Worm (Caenorhabditis elegans) whole organism, L1 larva: ENCODE data around the gene ncx-2.

ENCODE experiments used
- blmp-1 ChIP-seq: fragments of 150-350 bp; optimal IDR thresholded peaks from 2 replicates; lab custom pipeline; 2014; ENCODE audit warnings: missing biosample characterization, missing genetic modification characterization
- elt-3 ChIP-seq, 6 experiments: fragments of 150-350 bp in 1 of 6; sonication (generic microtip); optimal IDR thresholded peaks; 2 replicates each; lab custom pipeline; 2017 to 2018; ENCODE audit warnings: missing biosample characterization in 6 of 6, missing genetic modification characterization in 6 of 6, inconsistent platforms in 1 of 6
- lin-15B ChIP-seq: fragments of 150-350 bp; sonication (generic microtip); optimal IDR thresholded peaks from 3 replicates; lab custom pipeline; 2014; ENCODE audit warnings: missing biosample characterization, missing genetic modification characterization
- lin-39 ChIP-seq: fragments of 150-350 bp; optimal IDR thresholded peaks from 2 replicates; lab custom pipeline; 2014; ENCODE audit warnings: missing biosample characterization, missing genetic modification reagents, missing genetic modification characterization
- nhr-237 ChIP-seq: fragments of 150-350 bp; optimal IDR thresholded peaks from 2 replicates; lab custom pipeline; 2014; ENCODE audit warnings: missing biosample characterization, missing genetic modification characterization
- pqm-1 ChIP-seq: sonication (generic microtip); optimal IDR thresholded peaks from 3 replicates; lab custom pipeline; 2017; ENCODE audit warnings: missing biosample characterization, missing genetic modification characterization
- unc-62 ChIP-seq: fragments of 150-350 bp; optimal IDR thresholded peaks from 2 replicates; lab custom pipeline; 2014; ENCODE audit warnings: missing biosample characterization, missing genetic modification reagents, missing genetic modification characterization

DNA sequence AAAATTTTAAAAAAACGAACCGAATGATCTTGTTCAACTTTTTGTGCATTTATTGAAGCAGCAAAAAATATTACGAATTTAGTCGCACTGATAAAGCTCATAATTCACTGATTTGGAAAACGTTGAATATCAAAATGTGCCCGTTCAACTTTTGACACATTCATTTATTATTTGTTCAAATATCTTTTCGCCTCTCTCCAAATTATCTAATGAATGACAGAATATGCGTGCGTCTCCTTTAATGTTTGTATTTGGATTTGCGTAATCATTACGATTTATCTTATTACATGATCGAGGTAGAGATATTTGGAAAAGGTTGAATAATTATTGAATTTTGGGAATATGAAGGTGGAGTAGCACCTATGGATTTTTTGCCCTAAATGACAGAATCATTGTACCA is 46.0 kb downstream of the ncx-2 start, which contains the start of gene T09D3.3:
- no peak for TF ChIP-seq pqm-1 (tag; lab: Kevin White, UChicago)
- TF ChIP-seq elt-3 (tag; optimal IDR thresholded peaks at IDR 0.05; lab: Kevin White, UChicago) = no peak
- TF ChIP-seq lin-15B (tag; lab: Kevin White, UChicago) = no peak
- TF ChIP-seq unc-62 = no peak
- TF ChIP-seq blmp-1 (tag; lab: Kevin White, UChicago) = no peak
- TF ChIP-seq lin-39 (tag; lab: Kevin White, UChicago) = no peak
- no peak for TF ChIP-seq nhr-237
